Worm (Caenorhabditis elegans): ENCODE data around the gene asm-2.

ce11 chrX:11279276-11279675, 44.8 kb downstream of the asm-2 start, which contains the start of gene F38B2.2:
- TF ChIP-seq ZK546.5 (tag; optimal IDR thresholded peaks at IDR 0.05) (no peak), C34F6.9 (tag; optimal IDR thresholded peaks at IDR 0.05) (no peak), ceh-82 (tag; optimal IDR thresholded peaks at IDR 0.05) (no peak), F13H6.1 (tag; optimal IDR thresholded peaks at IDR 0.05) (no peak), ztf-4 (tag; optimal IDR thresholded peaks at IDR 0.05) (no peak), mdl-1 (tag; optimal IDR thresholded peaks at IDR 0.05) (no peak), nhr-77 (tag; optimal IDR thresholded peaks at IDR 0.05) (no peak), R02D3.7 (tag; optimal IDR thresholded peaks at IDR 0.05) (no peak), elt-3 (tag; optimal IDR thresholded peaks at IDR 0.05) (no peak), snpc-4 (tag; optimal IDR thresholded peaks at IDR 0.05) (no peak), unc-39 (tag; optimal IDR thresholded peaks at IDR 0.05) (no peak), nhr-23 (tag; optimal IDR thresholded peaks at IDR 0.05) (no peak), sem-4 (tag; optimal IDR thresholded peaks at IDR 0.05) (no peak)
